Worm (Caenorhabditis elegans): ENCODE measurements around the gene C46E10.8.

The C46E10.8 gene

ce11 chrII:3682770-3683234, 45.1 kb downstream of the C46E10.8 start, which contains the start of gene F19B10.1:
F19B10.1 (plus strand) TSS chrII:3683184.
- TF ChIP-seq unc-62 (GFP tag; optimal IDR thresholded peaks at IDR 0.05): no peak

- TF ChIP-seq unc-62 (GFP tag; optimal IDR thresholded peaks at IDR 0.05): no peak
Measured at ce11 chrII:3681365-3682083, 46.4 kb downstream of the C46E10.8 start, which contains the start of gene F19B10.10. F19B10.10 (minus strand) TSS chrII:3681415.

- TF ChIP-seq unc-62 (GFP tag; optimal IDR thresholded peaks at IDR 0.05): no peak
Measured at ce11 chrII:3680366-3680765, 47.5 kb downstream of the C46E10.8 start.

- TF ChIP-seq unc-62 (GFP tag; optimal IDR thresholded peaks at IDR 0.05): no peak
Measured at ce11 chrII:3678978-3679377, 48.9 kb downstream of the C46E10.8 start.
